Fruit fly (Drosophila melanogaster) whole organism, embryonic: Measurements from ENCODE around the gene Obp99d.

Source experiments
- Blimp-1 ChIP-seq: fragments of 200-800 bp; sonication (Bioruptor generic); optimal IDR thresholded peaks from 3 replicates; lab custom pipeline; 2018; ENCODE audit warnings: missing biosample characterization, missing genetic modification characterization, mild to moderate bottlenecking, moderate library complexity, missing genetic modification reagents
- CG11723 ChIP-seq: fragments of 200-800 bp; sonication (Bioruptor generic); optimal IDR thresholded peaks from 2 replicates; lab custom pipeline; 2017; ENCODE audit warnings: missing biosample characterization, mild to moderate bottlenecking, missing genetic modification characterization
- CG12942 ChIP-seq: fragments of 200-800 bp; sonication (Bioruptor generic); optimal IDR thresholded peaks from 3 replicates; lab custom pipeline; 2016; ENCODE audit warnings: missing biosample characterization, missing genetic modification characterization
- CG13424 ChIP-seq: fragments of 200-800 bp; sonication (Bioruptor generic); optimal IDR thresholded peaks from 2 replicates; lab custom pipeline; 2019; ENCODE audit warnings: missing biosample characterization, mild to moderate bottlenecking, missing genetic modification characterization, moderate library complexity
- CG13624 ChIP-seq: fragments of 200-800 bp; sonication (Bioruptor generic); optimal IDR thresholded peaks from 2 replicates; lab custom pipeline; 2016; ENCODE audit warnings: missing biosample characterization, missing genetic modification characterization
- CG15269 ChIP-seq: fragments of 200-800 bp; sonication (Bioruptor generic); optimal IDR thresholded peaks from 2 replicates; lab custom pipeline; 2018; ENCODE audit warnings: missing biosample characterization, mild to moderate bottlenecking, missing genetic modification characterization, moderate library complexity
- CG1529 ChIP-seq: fragments of 200-800 bp; sonication (Bioruptor generic); optimal IDR thresholded peaks from 3 replicates; lab custom pipeline; 2018; ENCODE audit warnings: missing biosample characterization, missing genetic modification characterization
- CG15479 ChIP-seq: fragments of 200-800 bp; sonication (Bioruptor generic); optimal IDR thresholded peaks from 3 replicates; lab custom pipeline; 2019; ENCODE audit warnings: missing biosample characterization, mild to moderate bottlenecking, missing genetic modification characterization, moderate library complexity
- CG15696 ChIP-seq: fragments of 200-800 bp; sonication (Bioruptor generic); optimal IDR thresholded peaks from 2 replicates; lab custom pipeline; 2019; ENCODE audit warnings: missing biosample characterization, mild to moderate bottlenecking, missing genetic modification characterization, moderate library complexity
- CG17328 ChIP-seq: fragments of 200-800 bp; sonication (Bioruptor generic); IDR thresholded peaks from 2 replicates; pipeline ENCODE4 v1.3.6; 2022; ENCODE audit warnings: missing biosample characterization, missing genetic modification characterization
- CG17359 ChIP-seq: fragments of 200-800 bp; sonication (Bioruptor generic); optimal IDR thresholded peaks from 3 replicates; lab custom pipeline; 2018; ENCODE audit warnings: missing biosample characterization, mild to moderate bottlenecking, missing genetic modification characterization, moderate library complexity
- CG18262 ChIP-seq: fragments of 200-800 bp; optimal IDR thresholded peaks from 3 replicates; lab custom pipeline; 2019; ENCODE audit warnings: missing biosample characterization, mild to moderate bottlenecking, missing genetic modification characterization, moderate library complexity
- CG31441 ChIP-seq: fragments of 200-800 bp; sonication (Bioruptor generic); IDR thresholded peaks from 2 replicates; pipeline ENCODE4 v1.3.6; 2022; ENCODE audit warnings: missing biosample characterization, missing genetic modification characterization
- CG32767 ChIP-seq: fragments of 200-800 bp; sonication (Bioruptor generic); IDR thresholded peaks from 2 replicates; pipeline ENCODE4 v1.3.6; 2022; ENCODE audit warnings: missing biosample characterization, missing genetic modification characterization
- CG33557 ChIP-seq: fragments of 200-800 bp; sonication (Bioruptor generic); optimal IDR thresholded peaks from 2 replicates; lab custom pipeline; 2019; ENCODE audit warnings: missing biosample characterization, mild to moderate bottlenecking, missing genetic modification characterization, moderate library complexity
- CG3726 ChIP-seq: fragments of 200-800 bp; sonication (Bioruptor generic); IDR thresholded peaks from 3 replicates; pipeline ENCODE4, ENCODE4 v1.3.6; 2022; ENCODE audit warnings: missing biosample characterization, missing genetic modification characterization
- CG4360 ChIP-seq: fragments of 200-800 bp; sonication (Bioruptor generic); IDR thresholded peaks from 2 replicates; pipeline ENCODE4 v1.3.6; 2022; ENCODE audit warnings: missing biosample characterization, missing genetic modification characterization
- CG4424 ChIP-seq: fragments of 200-800 bp; sonication (Bioruptor generic); optimal IDR thresholded peaks from 3 replicates; lab custom pipeline; 2016; ENCODE audit warnings: missing biosample characterization, missing genetic modification characterization
- CG5245 ChIP-seq: fragments of 200-800 bp; sonication (Bioruptor generic); optimal IDR thresholded peaks from 3 replicates; lab custom pipeline; 2016; ENCODE audit warnings: missing biosample characterization, missing genetic modification characterization
- CG6813 ChIP-seq: fragments of 200-800 bp; sonication (Bioruptor generic); optimal IDR thresholded peaks from 2 replicates; lab custom pipeline; 2017; ENCODE audit warnings: missing biosample characterization, missing genetic modification characterization, mild to moderate bottlenecking, moderate library complexity, missing genetic modification reagents
- CG8388 ChIP-seq: fragments of 200-800 bp; sonication (Bioruptor generic); optimal IDR thresholded peaks from 2 replicates; lab custom pipeline; 2019; ENCODE audit warnings: missing biosample characterization, mild to moderate bottlenecking, missing genetic modification characterization, moderate library complexity
- CG8924 ChIP-seq: fragments of 200-800 bp; optimal IDR thresholded peaks from 3 replicates; lab custom pipeline; 2019; ENCODE audit warnings: missing biosample characterization, mild to moderate bottlenecking, missing genetic modification characterization, moderate library complexity
- Camta ChIP-seq: fragments of 200-800 bp; sonication (Bioruptor generic); optimal IDR thresholded peaks from 2 replicates; lab custom pipeline; 2016; ENCODE audit warnings: missing biosample characterization, missing genetic modification characterization
- Chrac-16 ChIP-seq: fragments of 200-800 bp; sonication (Bioruptor generic); optimal IDR thresholded peaks from 3 replicates; lab custom pipeline; 2016; ENCODE audit warnings: missing biosample characterization, missing genetic modification characterization
- Dek ChIP-seq: fragments of 200-800 bp; sonication (Bioruptor generic); optimal IDR thresholded peaks from 3 replicates; lab custom pipeline; 2019; ENCODE audit warnings: missing biosample characterization, mild to moderate bottlenecking, missing genetic modification characterization, moderate library complexity
- Dll ChIP-seq: fragments of 200-800 bp; sonication (Bioruptor generic); IDR thresholded peaks from 4 replicates; pipeline ENCODE4 v1.3.6; 2022; ENCODE audit warnings: missing biosample characterization, missing genetic modification characterization; ENCODE audit not compliant: partially characterized antibody
- Dref ChIP-seq: fragments of 200-800 bp; sonication (Bioruptor generic); IDR thresholded peaks from 2 replicates; pipeline ENCODE4 v1.3.6; 2022; ENCODE audit warnings: missing biosample characterization, missing genetic modification characterization
- Jarid2 ChIP-seq: fragments of 200-800 bp; sonication (Bioruptor generic); optimal IDR thresholded peaks from 3 replicates; lab custom pipeline; 2017; ENCODE audit warnings: mild to moderate bottlenecking, missing biosample characterization, missing genetic modification reagents, missing genetic modification characterization
- Lhr ChIP-seq: fragments of 200-800 bp; sonication (Bioruptor generic); optimal IDR thresholded peaks from 3 replicates; lab custom pipeline; 2017; ENCODE audit warnings: mild to moderate bottlenecking, missing biosample characterization, missing genetic modification reagents, missing genetic modification characterization
- Med ChIP-seq: fragments of 200-800 bp; sonication (Bioruptor generic); peaks from one replicate; lab custom pipeline; 2016; ENCODE audit warnings: missing biosample characterization, missing genetic modification characterization, mild to moderate bottlenecking, inconsistent platforms, moderate library complexity
- Nf-YC ChIP-seq: fragments of 200-800 bp; optimal IDR thresholded peaks from 3 replicates; lab custom pipeline; 2019; ENCODE audit warnings: missing biosample characterization, mild to moderate bottlenecking, missing genetic modification characterization, moderate library complexity
- PHDP ChIP-seq: fragments of 200-800 bp; sonication (Bioruptor generic); optimal IDR thresholded peaks from 3 replicates; lab custom pipeline; 2018; ENCODE audit warnings: missing biosample characterization, mild to moderate bottlenecking, missing genetic modification characterization, moderate library complexity
- Ssrp ChIP-seq: fragments of 200-800 bp; sonication (Bioruptor generic); optimal IDR thresholded peaks from 2 replicates; lab custom pipeline; 2018; ENCODE audit warnings: missing biosample characterization, mild to moderate bottlenecking, missing genetic modification characterization, moderate library complexity
- Trl ChIP-seq, 3 experiments: fragments of >200 bp in 2 of 3; fragments of 200-800 bp in 1 of 3; sonication (Bioruptor generic) in 1 of 3; optimal IDR thresholded peaks; 2 replicates in 1 of 3; 3 replicates in 2 of 3; lab custom pipeline; 2016 to 2017; ENCODE audit warnings: missing biosample characterization in 1 of 3, missing genetic modification characterization in 1 of 3
- Xrp1 ChIP-seq: fragments of 200-800 bp; sonication (Bioruptor generic); IDR thresholded peaks from 2 replicates; pipeline ENCODE4 v1.3.6; 2022; ENCODE audit warnings: missing biosample characterization, missing genetic modification characterization
- bowl ChIP-seq: fragments of 200-800 bp; sonication (Bioruptor generic); IDR thresholded peaks from 2 replicates; pipeline ENCODE4 v1.3.6; 2022; ENCODE audit warnings: missing biosample characterization, missing genetic modification characterization
- chinmo ChIP-seq: fragments of 200-800 bp; sonication (Bioruptor generic); IDR thresholded peaks from 4 replicates; pipeline ENCODE4 v1.3.6; 2022; ENCODE audit warnings: missing biosample characterization, missing genetic modification characterization; ENCODE audit not compliant: partially characterized antibody
- danr ChIP-seq: fragments of 200-800 bp; sonication (Bioruptor generic); IDR thresholded peaks from 2 replicates; pipeline ENCODE4 v1.3.6; 2022; ENCODE audit warnings: missing biosample characterization, missing genetic modification characterization
- dmrt11E ChIP-seq: fragments of 200-800 bp; sonication (Bioruptor generic); optimal IDR thresholded peaks from 3 replicates; lab custom pipeline; 2018; ENCODE audit warnings: missing biosample characterization, mild to moderate bottlenecking, missing genetic modification characterization, moderate library complexity
- hbn ChIP-seq: fragments of 200-800 bp; sonication (Bioruptor generic); IDR thresholded peaks from 2 replicates; pipeline ENCODE4 v1.3.6; 2022; ENCODE audit warnings: missing biosample characterization, missing genetic modification characterization; ENCODE audit not compliant: partially characterized antibody
- kni ChIP-seq: fragments of 200-800 bp; sonication (Bioruptor generic); optimal IDR thresholded peaks from 3 replicates; lab custom pipeline; 2017; ENCODE audit warnings: mild to moderate bottlenecking, missing biosample characterization, missing genetic modification reagents, missing genetic modification characterization
- nerfin-1 ChIP-seq: fragments of 200-800 bp; sonication (Bioruptor generic); optimal IDR thresholded peaks from 3 replicates; lab custom pipeline; 2019; ENCODE audit warnings: missing biosample characterization, mild to moderate bottlenecking, missing genetic modification characterization, moderate library complexity
- pnt ChIP-seq: fragments of 200-800 bp; sonication (Bioruptor generic); optimal IDR thresholded peaks from 3 replicates; lab custom pipeline; 2016; ENCODE audit warnings: missing biosample characterization, missing genetic modification characterization
- slp2 ChIP-seq: fragments of 200-800 bp; sonication (Bioruptor generic); optimal IDR thresholded peaks from 2 replicates; lab custom pipeline; 2016; ENCODE audit warnings: missing biosample characterization, missing genetic modification characterization
- ttk ChIP-seq: fragments of 200-800 bp; sonication (Bioruptor generic); IDR thresholded peaks from 2 replicates; pipeline ENCODE4 v2.1.2; 2022; ENCODE audit warnings: missing biosample characterization, missing genetic modification characterization
- wor ChIP-seq: fragments of 200-800 bp; sonication (Bioruptor generic); IDR thresholded peaks from 2 replicates; pipeline ENCODE4 v1.3.6; 2022; ENCODE audit warnings: missing biosample characterization, missing genetic modification characterization
- zen2 ChIP-seq: fragments of 200-800 bp; sonication (Bioruptor generic); IDR thresholded peaks from 3 replicates; pipeline ENCODE4 v1.3.6; 2022; ENCODE audit warnings: missing biosample characterization, missing genetic modification characterization; ENCODE audit not compliant: partially characterized antibody
- zf30C ChIP-seq: fragments of 200-800 bp; sonication (Bioruptor generic); optimal IDR thresholded peaks from 3 replicates; lab custom pipeline; 2018; ENCODE audit warnings: missing biosample characterization, mild to moderate bottlenecking, missing genetic modification characterization
- zfh1 ChIP-seq: fragments of 200-800 bp; sonication (Bioruptor generic); IDR thresholded peaks from 3 replicates; pipeline ENCODE4 v1.3.6; 2022; ENCODE audit warnings: missing biosample characterization, missing genetic modification characterization

The Obp99d gene

dm6 chr3R:29690539-29690852, 23.8 kb upstream of the Obp99d start (continued):
- TF ChIP-seq CG17359 (tag; lab: Kevin White, UChicago) (peak; percentile 61), CG11723 (peak; percentile 0), Dref (GFP tag; lab: Robert Waterston, UW) (no peak), Dek (tag; lab: Kevin White, UChicago) (peak; percentile 14), CG32767 (GFP tag; lab: Robert Waterston, UW) (peak; percentile 29; the same call in 1 of the 2 replicates), CG15696 (tag; lab: Kevin White, UChicago) (peak; percentile 28), Camta (no peak), CG31441 (GFP tag; lab: Robert Waterston, UW) (peak; percentile 52; the same call in 1 of the 2 replicates), Blimp-1 (GFP tag; lab: Kevin White, UChicago) (peak; percentile 67), CG17328 (GFP tag; lab: Robert Waterston, UW) (peak; percentile 43; the same call in 1 of the 2 replicates), Med (GFP tag; lab: Kevin White, UChicago) (peak; percentile 78), dmrt11E (tag; lab: Kevin White, UChicago) (peak; percentile 61), Chrac-16 (peak; percentile 0), CG12942 (peak; percentile 4), Ssrp (tag; lab: Kevin White, UChicago) (peak; percentile 53), CG6813 (GFP tag; lab: Kevin White, UChicago) (peak; percentile 25), wor (GFP tag; lab: Robert Waterston, UW) (no peak), Trl (optimal IDR thresholded peaks at IDR 0.05; lab: Kevin White, UChicago) (no peak), Trl (GFP tag; optimal IDR thresholded peaks at IDR 0.05; lab: Kevin White, UChicago) (no peak), zfh1 (GFP tag; lab: Robert Waterston, UW) (peak; percentile 33; the same call in 1 of the 3 replicates), Xrp1 (GFP tag; lab: Robert Waterston, UW) (peak; percentile 40; the same call in 1 of the 2 replicates), hbn (GFP tag; lab: Robert Waterston, UW) (no peak), kni (GFP tag; lab: Kevin White, UChicago) (peak; percentile 9), ttk (GFP tag; lab: Robert Waterston, UW) (no peak), CG8924 (tag; lab: Kevin White, UChicago) (peak; percentile 37), CG15269 (tag; lab: Kevin White, UChicago) (peak; percentile 37), CG5245 (GFP tag; lab: Kevin White, UChicago) (peak; percentile 62), CG13424 (tag; lab: Kevin White, UChicago) (peak; percentile 58), CG4424 (peak; percentile 58), CG4360 (GFP tag; lab: Robert Waterston, UW) (peak; percentile 56; the same call in 1 of the 2 replicates), zf30C (GFP tag; lab: Kevin White, UChicago) (peak; percentile 53), PHDP (peak; percentile 64), Dll (GFP tag; lab: Robert Waterston, UW) (no peak), slp2 (peak; percentile 11), CG18262 (tag; lab: Kevin White, UChicago) (peak; percentile 56), CG8388 (GFP tag; lab: Kevin White, UChicago) (peak; percentile 49), CG33557 (GFP tag; lab: Kevin White, UChicago) (peak; percentile 12)

dm6 chr3R:29690960-29691527, 23.3 kb upstream of the Obp99d start:
- TF ChIP-seq Jarid2 (GFP tag; lab: Kevin White, UChicago): peak; percentile 42
- no peak for TF ChIP-seq CG1529
- TF ChIP-seq CG3726: no peak
- no peak for TF ChIP-seq pnt (GFP tag; lab: Kevin White, UChicago)
- peak; percentile 39 for TF ChIP-seq CG15479 (GFP tag; lab: Kevin White, UChicago)
- TF ChIP-seq danr (GFP tag; lab: Robert Waterston, UW): no peak
- TF ChIP-seq Lhr (GFP tag; lab: Kevin White, UChicago): no peak
- TF ChIP-seq Nf-YC: peak; percentile 95
- 0 out of 4 replicates have a peak, but pooled peaks have one; percentile 23 for TF ChIP-seq chinmo (GFP tag; lab: Robert Waterston, UW)
- no peak for TF ChIP-seq nerfin-1
- no peak for TF ChIP-seq bowl (GFP tag; lab: Robert Waterston, UW)
- TF ChIP-seq CG13624 (GFP tag; lab: Kevin White, UChicago): no peak
- 0 out of 3 replicates have a peak, but pooled peaks have one; percentile 37 for TF ChIP-seq zen2
